Worm (Caenorhabditis elegans): ENCODE results near the gene C17B7.14.

The C17B7.14 gene

DNA sequence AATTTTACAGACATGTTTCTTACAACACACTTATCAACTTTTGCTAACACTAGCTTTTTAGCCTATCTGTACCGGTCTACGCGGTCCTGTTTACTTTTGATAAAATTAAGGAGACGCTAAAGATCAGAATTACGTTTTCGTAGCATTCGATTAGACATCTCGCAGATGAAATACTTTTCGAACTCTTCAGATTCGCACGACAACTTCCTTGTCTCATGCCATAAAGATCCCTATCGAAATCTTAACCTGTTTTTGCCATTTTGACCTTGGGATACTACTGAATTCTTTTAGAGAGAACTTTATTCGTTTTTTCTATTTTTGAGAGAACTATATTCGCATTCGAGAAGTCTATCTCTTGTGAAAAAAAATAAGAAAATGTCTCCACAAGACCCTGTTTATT is 13.0 kb upstream of the C17B7.14 start, which contains the start of gene C17B7.5:
TSS of gene C17B7.5 (plus strand) at position 301 of the 400 bp plus-strand sequence.
- TF ChIP-seq ets-4 (tag; optimal IDR thresholded peaks at IDR 0.05) = no peak
- no peak for TF ChIP-seq npax-4 (tag; optimal IDR thresholded peaks at IDR 0.05)
- no peak for TF ChIP-seq ceh-6 (GFP tag; optimal IDR thresholded peaks at IDR 0.05)
- no peak for TF ChIP-seq dve-1 (tag; optimal IDR thresholded peaks at IDR 0.05)
- no peak for TF ChIP-seq pha-4 (tag; optimal IDR thresholded peaks at IDR 0.05)
- no peak for TF ChIP-seq ceh-22 (tag; optimal IDR thresholded peaks at IDR 0.05)
- TF ChIP-seq K09A11.1 (tag; optimal IDR thresholded peaks at IDR 0.05; ENCODE audit: insufficient read depth) = no peak
- no peak for TF ChIP-seq ceh-31 (tag; optimal IDR thresholded peaks at IDR 0.05)
- TF ChIP-seq gmeb-2 (tag; optimal IDR thresholded peaks at IDR 0.05) = no peak
- no peak for TF ChIP-seq ceh-24 (tag; optimal IDR thresholded peaks at IDR 0.05)
- TF ChIP-seq hlh-13 (GFP tag; optimal IDR thresholded peaks at IDR 0.05) = no peak
- TF ChIP-seq K02D7.2 (tag; optimal IDR thresholded peaks at IDR 0.05) = no peak
- no peak for TF ChIP-seq sdc-2 (tag; optimal IDR thresholded peaks at IDR 0.05)
- no peak for TF ChIP-seq nfya-1 (tag; optimal IDR thresholded peaks at IDR 0.05)

DNA sequence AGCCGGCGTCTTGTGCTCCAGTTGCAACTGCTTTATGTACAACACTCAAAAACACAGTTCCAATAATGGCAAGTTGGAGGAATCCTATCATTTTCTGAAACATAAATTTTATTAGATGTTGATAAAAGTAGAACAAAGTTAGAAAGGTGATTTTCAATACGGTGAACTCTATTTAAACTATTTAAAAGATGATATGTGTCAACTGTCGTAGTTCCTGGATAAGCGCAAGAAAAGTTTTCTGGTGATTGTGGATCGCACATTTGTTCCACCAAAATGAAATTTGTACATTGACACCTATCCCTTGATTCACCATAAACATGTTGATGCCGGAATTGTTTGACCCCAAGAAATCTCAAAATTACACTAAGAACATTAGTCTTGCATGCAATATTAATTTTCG is 11.7 kb upstream of the C17B7.14 start, which contains the start of gene C17B7.9:
TSS of gene C17B7.9 (minus strand) at position 101 of the 400 bp plus-strand sequence.
- TF ChIP-seq nhr-11 (tag; optimal IDR thresholded peaks at IDR 0.05) (no peak), Y22D7AL.16 (tag; optimal IDR thresholded peaks at IDR 0.05) (no peak), gmeb-2 (tag; optimal IDR thresholded peaks at IDR 0.05) (no peak), ceh-34 (tag; optimal IDR thresholded peaks at IDR 0.05) (no peak), unc-55 (GFP tag; optimal IDR thresholded peaks at IDR 0.05) (no peak), che-1 (tag; optimal IDR thresholded peaks at IDR 0.05) (no peak), C38D4.7 (GFP tag; optimal IDR thresholded peaks at IDR 0.05) (no peak), mec-3 (tag; optimal IDR thresholded peaks at IDR 0.05; ENCODE audit: borderline replicate concordance) (no peak), ceh-22 (tag; optimal IDR thresholded peaks at IDR 0.05) (no peak), ceh-6 (GFP tag; optimal IDR thresholded peaks at IDR 0.05) (no peak), unc-3 (GFP tag; conservative IDR thresholded peaks at IDR 0.05) (no peak), unc-3 (tag; optimal IDR thresholded peaks at IDR 0.05) (no peak), K02D7.2 (tag; optimal IDR thresholded peaks at IDR 0.05) (no peak), elt-4 (tag; optimal IDR thresholded peaks at IDR 0.05) (no peak), fkh-6 (tag; optimal IDR thresholded peaks at IDR 0.05) (no peak), pha-2 (tag; optimal IDR thresholded peaks at IDR 0.05) (no peak), ref-2 (tag; optimal IDR thresholded peaks at IDR 0.05) (no peak)

DNA sequence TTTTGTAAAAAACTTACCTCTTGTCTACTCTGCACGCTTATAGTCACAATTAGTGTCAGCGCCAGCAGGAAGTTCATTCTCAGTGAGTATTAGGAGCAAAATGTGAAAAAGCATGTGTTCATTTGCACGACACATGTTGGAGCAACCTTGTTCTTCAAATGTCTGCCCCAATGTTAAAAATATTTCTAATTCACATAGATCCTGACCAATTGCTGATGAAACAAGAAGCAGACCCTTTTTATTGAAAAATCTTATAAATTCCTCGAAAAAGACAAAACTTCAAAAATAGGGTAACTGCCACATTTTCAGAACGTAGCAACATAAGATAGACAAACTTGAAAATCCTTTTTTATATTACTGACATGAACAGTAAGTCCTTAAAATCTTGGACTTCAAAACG is 3.8 kb upstream of the C17B7.14 start, which contains the start of gene C17B7.8:
TSS of gene C17B7.8 (minus strand) at position 101 of the 400 bp plus-strand sequence.
- no peak for TF ChIP-seq pax-1 (tag; optimal IDR thresholded peaks at IDR 0.05)
- no peak for TF ChIP-seq ceh-34 (tag; optimal IDR thresholded peaks at IDR 0.05)
- no peak for TF ChIP-seq ceh-19 (GFP tag; optimal IDR thresholded peaks at IDR 0.05)
- no peak for TF ChIP-seq npax-4 (tag; optimal IDR thresholded peaks at IDR 0.05)
- TF ChIP-seq ceh-48 (tag; optimal IDR thresholded peaks at IDR 0.05) = no peak
- TF ChIP-seq ref-2 (tag; optimal IDR thresholded peaks at IDR 0.05) = no peak
- no peak for TF ChIP-seq hlh-6 (tag; optimal IDR thresholded peaks at IDR 0.05)
- TF ChIP-seq K09A11.1 (tag; optimal IDR thresholded peaks at IDR 0.05; ENCODE audit: insufficient read depth) = no peak
- no peak for TF ChIP-seq C38D4.7 (GFP tag; optimal IDR thresholded peaks at IDR 0.05)
- TF ChIP-seq ceh-31 (tag; optimal IDR thresholded peaks at IDR 0.05) = no peak
- TF ChIP-seq dmd-4 (tag; optimal IDR thresholded peaks at IDR 0.05; ENCODE audit: borderline replicate concordance) = no peak
- no peak for TF ChIP-seq fax-1 (tag; optimal IDR thresholded peaks at IDR 0.05)
- no peak for TF ChIP-seq ceh-18 (tag; optimal IDR thresholded peaks at IDR 0.05)

DNA sequence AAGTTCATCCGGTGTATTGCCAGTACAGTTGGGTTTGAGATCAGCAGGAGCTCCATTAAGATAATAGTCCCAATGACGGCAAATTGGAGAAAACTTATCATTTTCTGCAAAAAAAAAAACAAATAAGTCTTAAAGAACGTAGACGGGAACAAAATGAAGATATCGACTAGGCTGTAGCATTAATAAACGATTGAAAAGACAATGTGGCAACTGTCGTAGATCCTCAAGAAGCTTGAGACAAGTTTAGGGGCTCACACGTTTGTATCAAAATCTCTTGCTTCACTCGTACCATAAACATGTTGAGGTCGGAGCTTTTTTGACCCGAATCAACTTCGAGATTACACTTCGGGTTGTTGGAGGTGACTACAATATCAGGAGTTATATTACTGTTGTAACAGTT is 327 bp downstream of the C17B7.14 start, which contains the start of gene F35F10.14:
TSS of gene F35F10.14 (minus strand) at position 101 of the 400 bp plus-strand sequence.
- TF ChIP-seq hlh-13 (GFP tag; optimal IDR thresholded peaks at IDR 0.05) (no peak), C08G9.2 (tag; optimal IDR thresholded peaks at IDR 0.05) (no peak), ceh-45 (GFP tag; IDR thresholded peaks at IDR 0.05) (no peak), lim-6 (tag; optimal IDR thresholded peaks at IDR 0.05) (no peak), npax-4 (tag; optimal IDR thresholded peaks at IDR 0.05) (no peak), fkh-6 (tag; optimal IDR thresholded peaks at IDR 0.05) (no peak), hlh-15 (tag; optimal IDR thresholded peaks at IDR 0.05) (no peak), nhr-11 (tag; optimal IDR thresholded peaks at IDR 0.05) (no peak), unc-86 (tag; optimal IDR thresholded peaks at IDR 0.05) (no peak), gmeb-2 (tag; optimal IDR thresholded peaks at IDR 0.05) (no peak), dmd-4 (tag; optimal IDR thresholded peaks at IDR 0.05; ENCODE audit: borderline replicate concordance) (no peak), ceh-24 (tag; optimal IDR thresholded peaks at IDR 0.05) (no peak), ceh-31 (tag; optimal IDR thresholded peaks at IDR 0.05) (no peak), pha-2 (tag; optimal IDR thresholded peaks at IDR 0.05) (no peak), tbx-7 (tag; optimal IDR thresholded peaks at IDR 0.05) (no peak), hlh-6 (tag; optimal IDR thresholded peaks at IDR 0.05) (no peak)
